Fruit fly (Drosophila melanogaster) whole organism, embryonic: Measurements from ENCODE around the gene CG32706.

Source experiments
- BEAF-32 ChIP-seq: fragments of 200-800 bp; sonication (Bioruptor generic); optimal IDR thresholded peaks from 3 replicates; lab custom pipeline; 2017; ENCODE audit warnings: missing biosample characterization, missing genetic modification characterization, mild to moderate bottlenecking, moderate library complexity, missing genetic modification reagents
- Bgb ChIP-seq: fragments of 200-800 bp; sonication (Bioruptor generic); IDR thresholded peaks from 2 replicates; pipeline ENCODE4 v1.3.6; 2022; ENCODE audit warnings: missing biosample characterization, missing genetic modification characterization; ENCODE audit not compliant: partially characterized antibody
- CG10209 ChIP-seq: fragments of 200-800 bp; sonication (Bioruptor generic); optimal IDR thresholded peaks from 3 replicates; lab custom pipeline; 2017; ENCODE audit warnings: missing biosample characterization, mild to moderate bottlenecking, missing genetic modification characterization, missing genetic modification reagents
- CG10366 ChIP-seq: fragments of 200-800 bp; sonication (Bioruptor generic); IDR thresholded peaks from 2 replicates; pipeline ENCODE4 v1.3.6; 2022; ENCODE audit warnings: missing biosample characterization, missing genetic modification characterization
- CG10979 ChIP-seq: fragments of 200-800 bp; sonication (Bioruptor generic); optimal IDR thresholded peaks from 2 replicates; lab custom pipeline; 2018; ENCODE audit warnings: missing biosample characterization, mild to moderate bottlenecking, missing genetic modification characterization, moderate library complexity
- CG17802 ChIP-seq: fragments of 200-800 bp; sonication (Bioruptor generic); optimal IDR thresholded peaks from 2 replicates; lab custom pipeline; 2018; ENCODE audit warnings: missing biosample characterization, mild to moderate bottlenecking, missing genetic modification characterization, moderate library complexity
- CG2678 ChIP-seq: fragments of 200-800 bp; sonication (Bioruptor generic); optimal IDR thresholded peaks from 3 replicates; lab custom pipeline; 2019; ENCODE audit warnings: missing biosample characterization, mild to moderate bottlenecking, missing genetic modification characterization, moderate library complexity
- CG2712 ChIP-seq: fragments of 200-800 bp; optimal IDR thresholded peaks from 3 replicates; lab custom pipeline; 2019; ENCODE audit warnings: missing biosample characterization, mild to moderate bottlenecking, missing genetic modification characterization, moderate library complexity
- CG2875 ChIP-seq: fragments of 200-800 bp; sonication (Bioruptor generic); optimal IDR thresholded peaks from 2 replicates; lab custom pipeline; 2017; ENCODE audit warnings: missing biosample characterization, mild to moderate bottlenecking, missing genetic modification characterization, missing genetic modification reagents
- CG3065 ChIP-seq: fragments of 200-800 bp; sonication (Bioruptor generic); optimal IDR thresholded peaks from 2 replicates; lab custom pipeline; 2016; ENCODE audit warnings: missing biosample characterization, missing genetic modification characterization
- CG32767 ChIP-seq: fragments of 200-800 bp; sonication (Bioruptor generic); IDR thresholded peaks from 2 replicates; pipeline ENCODE4 v1.3.6; 2022; ENCODE audit warnings: missing biosample characterization, missing genetic modification characterization
- CG32772 ChIP-seq: fragments of 200-800 bp; sonication (Bioruptor generic); IDR thresholded peaks from 2 replicates; pipeline ENCODE4 v1.3.6; 2022; ENCODE audit warnings: missing biosample characterization, missing genetic modification characterization
- CG43689 ChIP-seq: fragments of 200-800 bp; sonication (Bioruptor generic); IDR thresholded peaks from 2 replicates; pipeline ENCODE4 v1.3.6; 2022; ENCODE audit warnings: missing biosample characterization, missing genetic modification characterization
- CG6689 ChIP-seq: fragments of 200-800 bp; sonication (Bioruptor generic); IDR thresholded peaks from 2 replicates; pipeline ENCODE4 v1.3.6; 2022; ENCODE audit warnings: missing biosample characterization, missing genetic modification characterization
- CG6854 ChIP-seq: fragments of 200-800 bp; sonication (Bioruptor generic); optimal IDR thresholded peaks from 3 replicates; lab custom pipeline; 2017; ENCODE audit warnings: missing biosample characterization, mild to moderate bottlenecking, missing genetic modification characterization
- CG7963 ChIP-seq: fragments of 200-800 bp; sonication (Bioruptor generic); IDR thresholded peaks from 3 replicates; pipeline ENCODE4 v1.3.6; 2022; ENCODE audit warnings: missing biosample characterization, missing genetic modification characterization; ENCODE audit not compliant: partially characterized antibody
- Dbx ChIP-seq: fragments of 200-800 bp; sonication (Bioruptor generic); IDR thresholded peaks from 3 replicates; pipeline ENCODE4 v1.3.6; 2022; ENCODE audit warnings: missing biosample characterization, missing genetic modification characterization
- Dll ChIP-seq: fragments of 200-800 bp; sonication (Bioruptor generic); IDR thresholded peaks from 4 replicates; pipeline ENCODE4 v1.3.6; 2022; ENCODE audit warnings: missing biosample characterization, missing genetic modification characterization; ENCODE audit not compliant: partially characterized antibody
- Eip74EF ChIP-seq, 2 experiments: fragments of 200-800 bp in 1 of 2; fragments of >200 bp in 1 of 2; sonication (Bioruptor generic) in 1 of 2; optimal IDR thresholded peaks; 2 replicates each; lab custom pipeline; 2017 to 2019; ENCODE audit warnings: missing biosample characterization in 2 of 2, missing genetic modification characterization in 2 of 2, mild to moderate bottlenecking in 1 of 2, moderate library complexity in 1 of 2
- HHEX ChIP-seq: fragments of 200-800 bp; sonication (Bioruptor generic); optimal IDR thresholded peaks from 3 replicates; lab custom pipeline; 2017; ENCODE audit warnings: missing biosample characterization, mild to moderate bottlenecking, missing genetic modification characterization, missing genetic modification reagents
- HLH4C ChIP-seq: fragments of 200-800 bp; sonication (Bioruptor generic); IDR thresholded peaks from 3 replicates; pipeline ENCODE4 v1.3.6; 2022; ENCODE audit warnings: missing biosample characterization, missing genetic modification characterization; ENCODE audit not compliant: partially characterized antibody
- Kr ChIP-seq: fragments of 200-800 bp; sonication (Bioruptor generic); optimal IDR thresholded peaks from 2 replicates; lab custom pipeline; 2017; ENCODE audit warnings: missing biosample characterization, mild to moderate bottlenecking, missing genetic modification characterization
- Max ChIP-seq: fragments of 200-800 bp; sonication (Bioruptor generic); optimal IDR thresholded peaks from 2 replicates; lab custom pipeline; 2016; ENCODE audit warnings: missing biosample characterization, mild to moderate bottlenecking, missing genetic modification characterization
- NK7.1 ChIP-seq: fragments of 200-800 bp; sonication (Bioruptor generic); optimal IDR thresholded peaks from 3 replicates; lab custom pipeline; 2016; ENCODE audit warnings: missing biosample characterization, missing genetic modification characterization
- Rx ChIP-seq: fragments of 200-800 bp; sonication (Bioruptor generic); IDR thresholded peaks from 2 replicates; pipeline ENCODE4 v1.3.6; 2022; ENCODE audit warnings: missing biosample characterization, missing genetic modification characterization
- TFAM ChIP-seq: fragments of 200-800 bp; sonication (Bioruptor generic); optimal IDR thresholded peaks from 2 replicates; lab custom pipeline; 2017; ENCODE audit warnings: missing biosample characterization, missing genetic modification characterization, inconsistent platforms
- aop ChIP-seq: fragments of 200-800 bp; sonication (Bioruptor generic); IDR thresholded peaks from 2 replicates; pipeline ENCODE4 v1.3.6; 2022; ENCODE audit warnings: missing biosample characterization, missing genetic modification characterization
- btn ChIP-seq: fragments of 200-800 bp; sonication (Bioruptor generic); optimal IDR thresholded peaks from 2 replicates; lab custom pipeline; 2016; ENCODE audit warnings: missing biosample characterization, missing genetic modification characterization
- crc ChIP-seq: fragments of 200-800 bp; sonication (Bioruptor generic); optimal IDR thresholded peaks from 2 replicates; lab custom pipeline; 2016; ENCODE audit warnings: missing biosample characterization, missing genetic modification characterization
- cwo ChIP-seq: fragments of 200-800 bp; sonication (Bioruptor generic); optimal IDR thresholded peaks from 3 replicates; lab custom pipeline; 2017; ENCODE audit warnings: missing biosample characterization, missing genetic modification characterization, mild to moderate bottlenecking, moderate library complexity, missing genetic modification reagents
- ems ChIP-seq: fragments of 200-800 bp; sonication (Bioruptor generic); optimal IDR thresholded peaks from 3 replicates; lab custom pipeline; 2016; ENCODE audit warnings: missing biosample characterization, missing genetic modification characterization
- en ChIP-seq: fragments of 200-800 bp; sonication (Bioruptor generic); optimal IDR thresholded peaks from 2 replicates; lab custom pipeline; 2016; ENCODE audit warnings: missing biosample characterization, missing genetic modification characterization
- fd102C ChIP-seq: fragments of 200-800 bp; sonication (Bioruptor generic); optimal IDR thresholded peaks from 2 replicates; lab custom pipeline; 2018; ENCODE audit warnings: missing biosample characterization, mild to moderate bottlenecking, missing genetic modification characterization, moderate library complexity
- fd96Cb ChIP-seq: fragments of 200-800 bp; sonication (Bioruptor generic); optimal IDR thresholded peaks from 2 replicates; lab custom pipeline; 2018; ENCODE audit warnings: missing biosample characterization, mild to moderate bottlenecking, missing genetic modification characterization, moderate library complexity
- gcm ChIP-seq: fragments of 200-800 bp; sonication (Bioruptor generic); optimal IDR thresholded peaks from 2 replicates; lab custom pipeline; 2019; ENCODE audit warnings: missing biosample characterization, mild to moderate bottlenecking, missing genetic modification characterization, moderate library complexity
- gem ChIP-seq: fragments of 200-800 bp; sonication (Bioruptor generic); optimal IDR thresholded peaks from 2 replicates; lab custom pipeline; 2019; ENCODE audit warnings: missing biosample characterization, mild to moderate bottlenecking, missing genetic modification characterization, moderate library complexity
- gsb ChIP-seq: fragments of 200-800 bp; sonication (Bioruptor generic); IDR thresholded peaks from 2 replicates; pipeline ENCODE4 v1.3.6; 2022; ENCODE audit warnings: missing biosample characterization, missing genetic modification characterization
- ham ChIP-seq: fragments of 200-800 bp; sonication (Bioruptor generic); IDR thresholded peaks from 2 replicates; pipeline ENCODE4 v1.3.6; 2022; ENCODE audit warnings: missing biosample characterization, missing genetic modification characterization
- hth ChIP-seq: fragments of >200 bp; optimal IDR thresholded peaks from 2 replicates; lab custom pipeline; 2017; ENCODE audit warnings: inconsistent platforms
- onecut ChIP-seq: fragments of 200-800 bp; sonication (Bioruptor generic); IDR thresholded peaks from 2 replicates; pipeline ENCODE4 v1.3.6; 2022; ENCODE audit warnings: missing biosample characterization, missing genetic modification characterization
- repo ChIP-seq: fragments of 200-800 bp; sonication (Bioruptor generic); optimal IDR thresholded peaks from 2 replicates; lab custom pipeline; 2016; ENCODE audit warnings: missing biosample characterization, missing genetic modification characterization
- schlank ChIP-seq: fragments of 200-800 bp; sonication (Bioruptor generic); optimal IDR thresholded peaks from 2 replicates; lab custom pipeline; 2018; ENCODE audit warnings: missing biosample characterization, mild to moderate bottlenecking, missing genetic modification characterization
- slbo ChIP-seq: fragments of 200-800 bp; sonication (Bioruptor generic); IDR thresholded peaks from 2 replicates; pipeline ENCODE4 v1.3.6; 2022; ENCODE audit warnings: missing biosample characterization, missing genetic modification characterization
- sqz ChIP-seq: fragments of 200-800 bp; sonication (Bioruptor generic); optimal IDR thresholded peaks from 3 replicates; lab custom pipeline; 2018; ENCODE audit warnings: missing biosample characterization, mild to moderate bottlenecking, missing genetic modification characterization
- sr ChIP-seq: fragments of 200-800 bp; sonication (Bioruptor generic); IDR thresholded peaks from 3 replicates; pipeline ENCODE4 v1.3.6; 2022; ENCODE audit warnings: missing biosample characterization, missing genetic modification characterization
- tll ChIP-seq, 2 experiments: fragments of 200-800 bp in 1 of 2; fragments of >200 bp in 1 of 2; sonication (Bioruptor generic) in 1 of 2; optimal IDR thresholded peaks; 2 replicates each; lab custom pipeline; 2017 to 2019; ENCODE audit warnings: missing biosample characterization in 2 of 2, missing genetic modification characterization in 2 of 2, mild to moderate bottlenecking in 1 of 2, moderate library complexity in 1 of 2
- tup ChIP-seq: fragments of 200-800 bp; sonication (Bioruptor generic); optimal IDR thresholded peaks from 2 replicates; lab custom pipeline; 2016; ENCODE audit warnings: missing biosample characterization, mild to moderate bottlenecking, missing genetic modification characterization, moderate library complexity
- vvl ChIP-seq: fragments of 200-800 bp; sonication (Bioruptor generic); IDR thresholded peaks from 2 replicates; pipeline ENCODE4 v1.3.6; 2022; ENCODE audit warnings: missing biosample characterization, missing genetic modification characterization
- zen2 ChIP-seq: fragments of 200-800 bp; sonication (Bioruptor generic); IDR thresholded peaks from 3 replicates; pipeline ENCODE4 v1.3.6; 2022; ENCODE audit warnings: missing biosample characterization, missing genetic modification characterization; ENCODE audit not compliant: partially characterized antibody

Gene CG32706

dm6 chrX:9047725-9048384, 39.1 kb upstream of the CG32706 start (continued):
- TF ChIP-seq CG7963 (GFP tag; lab: Robert Waterston, UW) = no peak
- no peak for TF ChIP-seq zen2 (GFP tag; lab: Robert Waterston, UW)
- peak; percentile 88 for TF ChIP-seq CG10979 (tag; lab: Kevin White, UChicago)
- no peak for TF ChIP-seq sr (GFP tag; lab: Robert Waterston, UW)
- no peak for TF ChIP-seq btn (GFP tag; lab: Kevin White, UChicago)
- peak; percentile 77 for TF ChIP-seq Kr (GFP tag; lab: Kevin White, UChicago)
- TF ChIP-seq tll (GFP tag; optimal IDR thresholded peaks at IDR 0.05; lab: Kevin White, UChicago) = no peak
- no peak for TF ChIP-seq schlank (tag; lab: Kevin White, UChicago)
- no peak for TF ChIP-seq CG43689 (GFP tag; lab: Robert Waterston, UW)
- peak; percentile 17 for TF ChIP-seq CG3065 (GFP tag; lab: Kevin White, UChicago)
- TF ChIP-seq gcm = peak; percentile 86
- TF ChIP-seq CG10366 (GFP tag; lab: Robert Waterston, UW) = no peak; the same call in 1 of the 2 replicates
- peak in 1 of 2 experiments; percentile 66 for TF ChIP-seq Eip74EF (GFP tag; optimal IDR thresholded peaks at IDR 0.05; lab: Kevin White, UChicago)
- TF ChIP-seq fd102C = no peak
- TF ChIP-seq CG32767 = peak; percentile 59; the same call in 1 of the 2 replicates
- TF ChIP-seq CG2712 = peak; percentile 92
- no peak for TF ChIP-seq CG17802 (tag; lab: Kevin White, UChicago)
- no peak for TF ChIP-seq HLH4C (GFP tag; lab: Robert Waterston, UW)
- no peak for TF ChIP-seq BEAF-32 (GFP tag; lab: Kevin White, UChicago)
- TF ChIP-seq NK7.1 (GFP tag; lab: Kevin White, UChicago) = no peak
- TF ChIP-seq Rx (GFP tag; lab: Robert Waterston, UW) = no peak
- TF ChIP-seq CG6854 = no peak
- TF ChIP-seq Dll (GFP tag; lab: Robert Waterston, UW) = no peak
- TF ChIP-seq gem = peak; percentile 88
- peak; percentile 65 for TF ChIP-seq CG6689 (GFP tag; lab: Robert Waterston, UW)
- TF ChIP-seq CG10209 = peak; percentile 26
- TF ChIP-seq TFAM (GFP tag; lab: Kevin White, UChicago) = no peak
- TF ChIP-seq aop (GFP tag; lab: Robert Waterston, UW) = no peak
- no peak for TF ChIP-seq HHEX (GFP tag; lab: Kevin White, UChicago)
- no peak for TF ChIP-seq repo (GFP tag; lab: Kevin White, UChicago)
- TF ChIP-seq Max (GFP tag; lab: Kevin White, UChicago) = no peak
- TF ChIP-seq vvl (GFP tag; lab: Robert Waterston, UW) = peak; percentile 69
- TF ChIP-seq en (GFP tag; lab: Kevin White, UChicago) = no peak
- TF ChIP-seq slbo (GFP tag; lab: Robert Waterston, UW) = no peak
- TF ChIP-seq tup (GFP tag; lab: Kevin White, UChicago) = no peak
- TF ChIP-seq Dbx (GFP tag; lab: Robert Waterston, UW) = no peak
- TF ChIP-seq gsb (GFP tag; lab: Robert Waterston, UW) = no peak
- peak; percentile 77 for TF ChIP-seq fd96Cb (tag; lab: Kevin White, UChicago)
- peak; percentile 49 for TF ChIP-seq onecut
- no peak for TF ChIP-seq cwo
- no peak for TF ChIP-seq hth
- TF ChIP-seq Bgb (GFP tag; lab: Robert Waterston, UW) = no peak
- TF ChIP-seq sqz (GFP tag; lab: Kevin White, UChicago) = peak; percentile 63
- peak; percentile 47 for TF ChIP-seq CG32772 (GFP tag; lab: Robert Waterston, UW)
- TF ChIP-seq CG2875 = peak; percentile 70
- TF ChIP-seq crc (GFP tag; lab: Kevin White, UChicago) = no peak
- TF ChIP-seq ems (GFP tag; lab: Kevin White, UChicago) = no peak
- no peak for TF ChIP-seq ham (GFP tag; lab: Robert Waterston, UW)
- peak; percentile 79 for TF ChIP-seq CG2678 (tag; lab: Kevin White, UChicago)
